Worm (Caenorhabditis elegans) whole organism, L3 larva: ENCODE data around the gene F21C10.11.

ENCODE experiments used
- ama-1 ChIP-seq: fragments of 150-350 bp; optimal IDR thresholded peaks from 2 replicates; lab custom pipeline; 2018
- egl-27 ChIP-seq: sonication (generic microtip); optimal IDR thresholded peaks from 4 replicates; lab custom pipeline; 2017; ENCODE audit warnings: missing biosample characterization, missing genetic modification reagents, missing genetic modification characterization
- elt-3 ChIP-seq, 3 experiments: fragments of 150-350 bp in 1 of 3; sonication (generic microtip) in 2 of 3; optimal IDR thresholded peaks; 2 replicates in 2 of 3; 4 replicates in 1 of 3; lab custom pipeline; 2014 to 2017; ENCODE audit warnings: missing biosample characterization in 3 of 3, missing genetic modification characterization in 3 of 3
- nhr-11 ChIP-seq: fragments of 150-350 bp; optimal IDR thresholded peaks from 2 replicates; lab custom pipeline; 2014; ENCODE audit warnings: missing biosample characterization, missing genetic modification characterization
- nhr-25 ChIP-seq: sonication (generic microtip); optimal IDR thresholded peaks from 2 replicates; lab custom pipeline; 2017; ENCODE audit warnings: missing biosample characterization, missing genetic modification characterization
- nhr-77 ChIP-seq: fragments of 150-350 bp; optimal IDR thresholded peaks from 2 replicates; lab custom pipeline; 2014; ENCODE audit warnings: missing biosample characterization, missing genetic modification characterization
- snpc-4 ChIP-seq: fragments of 150-350 bp; optimal IDR thresholded peaks from 2 replicates; lab custom pipeline; 2014; ENCODE audit warnings: missing biosample characterization, missing genetic modification characterization
- unc-39 ChIP-seq: sonication (generic microtip); optimal IDR thresholded peaks from 4 replicates; lab custom pipeline; 2017; ENCODE audit warnings: missing biosample characterization, missing genetic modification characterization
- zag-1 ChIP-seq: fragments of 150-350 bp; optimal IDR thresholded peaks from 2 replicates; lab custom pipeline; 2014; ENCODE audit warnings: missing biosample characterization, missing genetic modification characterization
- ztf-11 ChIP-seq: fragments of 150-350 bp; optimal IDR thresholded peaks from 2 replicates; lab custom pipeline; 2014; ENCODE audit warnings: missing biosample characterization, missing genetic modification characterization
- ztf-4 ChIP-seq: fragments of 150-350 bp; optimal IDR thresholded peaks from 2 replicates; lab custom pipeline; 2014; ENCODE audit warnings: missing biosample characterization, missing genetic modification characterization

- no peak for TF ChIP-seq unc-39 (tag; lab: Kevin White, UChicago)
- no peak for TF ChIP-seq zag-1 (tag; lab: Kevin White, UChicago)
- no peak for TF ChIP-seq elt-3 (tag; optimal IDR thresholded peaks at IDR 0.05; lab: Kevin White, UChicago)
- TF ChIP-seq nhr-77 (tag; lab: Kevin White, UChicago): no peak
- peak; percentile 2 for TF ChIP-seq ama-1 (lab: Kevin White, UChicago)
- no peak for TF ChIP-seq nhr-11
- TF ChIP-seq ztf-11: no peak
- no peak for TF ChIP-seq ztf-4 (tag; lab: Kevin White, UChicago)
- TF ChIP-seq nhr-25 (tag; lab: Kevin White, UChicago): no peak
- no peak for TF ChIP-seq snpc-4 (tag; lab: Kevin White, UChicago)
- TF ChIP-seq egl-27 (tag; lab: Kevin White, UChicago): no peak
Observed at ce11 chrV:9076273-9076672, 47.0 kb upstream of the F21C10.11 start, which contains the start of gene T27E4.7.
